Fruit fly (Drosophila melanogaster) whole organism, wandering third instar larva: ENCODE results near the gene eEF1gamma.

ENCODE experiments used
- CG9705 ChIP-seq: fragments of 200-800 bp; sonication (Bioruptor generic); optimal IDR thresholded peaks from 2 replicates; lab custom pipeline; 2018; ENCODE audit warnings: missing biosample characterization, mild to moderate bottlenecking, missing genetic modification characterization
- Dif ChIP-seq: fragments of 200-275, 200-300 bp; sonication (Bioruptor generic); optimal IDR thresholded peaks from 2 replicates; lab custom pipeline; 2018; ENCODE audit warnings: missing biosample characterization, missing genetic modification characterization; ENCODE audit not compliant: partially characterized antibody
- Mio ChIP-seq: sonication (Bioruptor generic); optimal IDR thresholded peaks from 2 replicates; lab custom pipeline; 2016; ENCODE audit warnings: missing biosample characterization, missing genetic modification characterization
- Myc ChIP-seq: fragments of >200 bp; optimal IDR thresholded peaks from 2 replicates; lab custom pipeline; 2017
- h ChIP-seq: fragments of 200-800 bp; sonication (Bioruptor generic); optimal IDR thresholded peaks from 3 replicates; lab custom pipeline; 2016; ENCODE audit warnings: missing biosample characterization, mild to moderate bottlenecking, missing genetic modification characterization

DNA sequence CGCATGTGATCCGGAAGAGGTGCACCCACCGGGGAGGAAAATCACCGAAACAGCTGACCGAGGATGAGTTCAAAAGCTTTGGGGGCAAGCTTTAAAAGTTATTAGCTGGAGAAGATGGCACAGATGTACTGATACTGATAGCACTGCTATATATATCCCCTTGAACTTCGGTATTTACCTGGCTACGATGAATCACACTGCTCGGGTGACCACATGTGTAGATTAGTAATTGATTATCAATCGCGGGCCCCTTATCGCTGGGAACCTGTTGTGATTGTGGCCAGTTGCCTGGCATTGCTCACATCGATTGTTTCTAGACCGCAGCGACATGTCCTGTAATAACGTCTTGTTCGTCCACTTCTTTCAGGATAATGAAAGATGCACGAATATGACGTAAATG, 10.0 kb downstream of the eEF1gamma start:
- TF ChIP-seq Mio = no peak
- TF ChIP-seq h = no peak
- TF ChIP-seq Myc (lab: Kevin White, UChicago) = no peak
- no peak for TF ChIP-seq Dif (GFP tag; lab: Kevin White, UChicago)
- TF ChIP-seq CG9705 (GFP tag; lab: Kevin White, UChicago) = no peak
